Fruit fly (Drosophila melanogaster): ENCODE data around the gene Rab3GAP1.

- TF ChIP-seq CG8478 (optimal IDR thresholded peaks at IDR 0.05) = no peak
- TF ChIP-seq CTCF (optimal IDR thresholded peaks at IDR 0.05) = no peak
Measured at dm6 chr2L:1596693-1597092, 14.3 kb downstream of the Rab3GAP1 start.
